Fruit fly (Drosophila melanogaster) S2 (cell line): Measurements from ENCODE around the gene Mob3.

ENCODE experiments used
- CG8478 ChIP-seq: fragments of >200 bp; optimal IDR thresholded peaks from 2 replicates; lab custom pipeline; 2018
- CTCF ChIP-seq, 2 experiments: fragments of >200 bp; optimal IDR thresholded peaks; 2 replicates each; lab custom pipeline; 2018

Mob3 gene

dm6 chr2L:10238726-10239652, 26.1 kb upstream of the Mob3 start, which contains the start of gene me31B:
Gene me31B (plus strand): TSS chr2L:10239341.
- TF ChIP-seq CTCF (optimal IDR thresholded peaks at IDR 0.05; lab: Kevin White, UChicago) = no peak
- no peak for TF ChIP-seq CG8478

- no peak for TF ChIP-seq CG8478
- peak; percentile 45 to 46 for TF ChIP-seq CTCF (optimal IDR thresholded peaks at IDR 0.05; lab: Kevin White, UChicago)
Observed at dm6 chr2L:10246785-10247190, 18.3 kb upstream of the Mob3 start, which contains the start of gene chico. Gene chico (minus strand): TSS chr2L:10247078.

- no peak for TF ChIP-seq CTCF (optimal IDR thresholded peaks at IDR 0.05; lab: Kevin White, UChicago)
- TF ChIP-seq CG8478 = no peak
Observed at dm6 chr2L:10249655-10250202, 15.4 kb upstream of the Mob3 start.

dm6 chr2L:10250441-10250847, 14.7 kb upstream of the Mob3 start, which contains the start of the genes bsk and CG31717:
Gene bsk (minus strand): TSS chr2L:10250501.
Gene CG31717 (plus strand): TSS chr2L:10250737.
- TF ChIP-seq CTCF (optimal IDR thresholded peaks at IDR 0.05; lab: Kevin White, UChicago) = no peak
- no peak for TF ChIP-seq CG8478

dm6 chr2L:10251592-10251991, 13.5 kb upstream of the Mob3 start, which contains the start of gene Ror:
Gene Ror (plus strand): TSS chr2L:10251843.
- no peak for TF ChIP-seq CG8478
- TF ChIP-seq CTCF (optimal IDR thresholded peaks at IDR 0.05; lab: Kevin White, UChicago) = no peak

dm6 chr2L:10255725-10256158, 9.4 kb upstream of the Mob3 start, which contains the start of gene CG5676:
Gene CG5676 (minus strand): TSS chr2L:10255891.
- TF ChIP-seq CG8478 = no peak
- no peak for TF ChIP-seq CTCF (optimal IDR thresholded peaks at IDR 0.05; lab: Kevin White, UChicago)

- TF ChIP-seq CTCF (optimal IDR thresholded peaks at IDR 0.05; lab: Kevin White, UChicago) = no peak
- TF ChIP-seq CG8478 = no peak
Observed at dm6 chr2L:10259960-10260749, 5.0 kb upstream of the Mob3 start.

dm6 chr2L:10260750-10261493, 4.2 kb upstream of the Mob3 start, which contains the start of gene Pten:
Gene Pten (minus strand): TSS chr2L:10261049.
- TF ChIP-seq CTCF (optimal IDR thresholded peaks at IDR 0.05; lab: Kevin White, UChicago) (peak in 1 of 2 experiments; percentile 3), CG8478 (no peak)

dm6 chr2L:10261774-10262173, 3.4 kb upstream of the Mob3 start:
- TF ChIP-seq CG8478 = no peak
- no peak for TF ChIP-seq CTCF (optimal IDR thresholded peaks at IDR 0.05; lab: Kevin White, UChicago)

dm6 chr2L:10263343-10263744, 1.8 kb upstream of the Mob3 start, which contains the start of gene Rsf1:
Gene Rsf1 (minus strand): TSS chr2L:10263554.
- peak in 1 of 2 experiments; percentile 13 for TF ChIP-seq CTCF (optimal IDR thresholded peaks at IDR 0.05; lab: Kevin White, UChicago)
- TF ChIP-seq CG8478 = no peak

- TF ChIP-seq CG8478 = no peak
Observed at dm6 chr2L:10263830-10264634, 1.1 kb upstream of the Mob3 start, which contains the start of gene REPTOR-BP. Gene REPTOR-BP (plus strand): TSS chr2L:10264125.

dm6 chr2L:10266511-10266910, 1.4 kb downstream of the Mob3 start, which contains the start of gene CG4953:
Gene CG4953 (plus strand): TSS chr2L:10266703.
- TF ChIP-seq CG8478 = no peak
- no peak for TF ChIP-seq CTCF (optimal IDR thresholded peaks at IDR 0.05; lab: Kevin White, UChicago)

- TF ChIP-seq CTCF (optimal IDR thresholded peaks at IDR 0.05; lab: Kevin White, UChicago) (no peak), CG8478 (no peak)
Observed at dm6 chr2L:10268688-10269087, 3.6 kb downstream of the Mob3 start, which contains the start of gene CG4957. Gene CG4957 (plus strand): TSS chr2L:10268872.
